Fruit fly (Drosophila melanogaster): ENCODE measurements around the gene Naa40.
A peak's percentile ranks its signal among the peaks of the same experiment; 100 is the strongest.

Gene Naa40

dm6 chr3R:29675333-29675732 lies 49.4 kb downstream of the Naa40 start, which contains the start of the genes Bub3 and Cap-D2 (continued):
- TF ChIP-seq shn (GFP tag; optimal IDR thresholded peaks at IDR 0.05): peak; percentile 70
- TF ChIP-seq CG5953 (GFP tag; IDR thresholded peaks at IDR 0.05): no peak
- no peak for TF ChIP-seq Asciz (GFP tag; optimal IDR thresholded peaks at IDR 0.05)
- peak; percentile 61 for TF ChIP-seq CG11398 (GFP tag; optimal IDR thresholded peaks at IDR 0.05)
- no peak for TF ChIP-seq usp (GFP tag; optimal IDR thresholded peaks at IDR 0.05)
- peak; percentile 81 for TF ChIP-seq BEAF-32 (GFP tag; optimal IDR thresholded peaks at IDR 0.05)
- 0 out of 2 replicates have a peak, but pooled peaks have one; percentile 20 for TF ChIP-seq dati (GFP tag; IDR thresholded peaks at IDR 0.05)
- TF ChIP-seq CG9609 (GFP tag; optimal IDR thresholded peaks at IDR 0.05): peak; percentile 63
- peak; percentile 53 for TF ChIP-seq pzg (GFP tag; optimal IDR thresholded peaks at IDR 0.05)
- TF ChIP-seq gsb-n (tag; optimal IDR thresholded peaks at IDR 0.05): no peak
- TF ChIP-seq CG4820 (GFP tag; optimal IDR thresholded peaks at IDR 0.05): peak; percentile 77
- TF ChIP-seq CoRest (tag; optimal IDR thresholded peaks at IDR 0.05): peak; percentile 75
- TF ChIP-seq HLH4C (GFP tag; IDR thresholded peaks at IDR 0.05; ENCODE audit: partially characterized antibody): peak; percentile 86
- TF ChIP-seq Bteb2 (GFP tag; optimal IDR thresholded peaks at IDR 0.05): peak; percentile 62
- peak; percentile 71 for TF ChIP-seq CG7963 (GFP tag; IDR thresholded peaks at IDR 0.05; ENCODE audit: partially characterized antibody)
- TF ChIP-seq lmd (GFP tag; IDR thresholded peaks at IDR 0.05): no peak
- peak; percentile 81 for TF ChIP-seq slbo (GFP tag; IDR thresholded peaks at IDR 0.05)
- no peak for TF ChIP-seq CG16779 (GFP tag; IDR thresholded peaks at IDR 0.05)
- TF ChIP-seq CG17361 (GFP tag; IDR thresholded peaks at IDR 0.05): no peak
- peak; percentile 46 for TF ChIP-seq CG10959 (GFP tag; IDR thresholded peaks at IDR 0.05)
- no peak for TF ChIP-seq Mrtf (GFP tag; IDR thresholded peaks at IDR 0.05)
- TF ChIP-seq CG4617 (GFP tag; optimal IDR thresholded peaks at IDR 0.05; ENCODE audit: borderline replicate concordance): peak; percentile 71
- peak; percentile 81 for TF ChIP-seq CG9932 (GFP tag; IDR thresholded peaks at IDR 0.05)
- peak; percentile 73 for TF ChIP-seq CG13775 (GFP tag; optimal IDR thresholded peaks at IDR 0.05)
- no peak for TF ChIP-seq run (tag; optimal IDR thresholded peaks at IDR 0.05)
- no peak for TF ChIP-seq CG30020 (tag; optimal IDR thresholded peaks at IDR 0.05)
- no peak for TF ChIP-seq gem (tag; optimal IDR thresholded peaks at IDR 0.05)
- peak; percentile 59 for TF ChIP-seq Dp (GFP tag; optimal IDR thresholded peaks at IDR 0.05)
- TF ChIP-seq CG14667 (GFP tag; IDR thresholded peaks at IDR 0.05): peak; percentile 54
- TF ChIP-seq exex (tag; optimal IDR thresholded peaks at IDR 0.05): no peak
- peak; percentile 69 for TF ChIP-seq Atf-2 (GFP tag; optimal IDR thresholded peaks at IDR 0.05)
- peak; percentile 77 for TF ChIP-seq E2f2 (GFP tag; IDR thresholded peaks at IDR 0.05)
- TF ChIP-seq nmo (GFP tag; optimal IDR thresholded peaks at IDR 0.05): peak; percentile 75
- TF ChIP-seq p53 (GFP tag; optimal IDR thresholded peaks at IDR 0.05): peak; percentile 33
- TF ChIP-seq yki (optimal IDR thresholded peaks at IDR 0.05): no peak
- TF ChIP-seq dpn (GFP tag; optimal IDR thresholded peaks at IDR 0.05): peak; percentile 83 to 84
- TF ChIP-seq Doc2 (GFP tag; IDR thresholded peaks at IDR 0.05): no peak
- peak; percentile 43 for TF ChIP-seq Oli (tag; optimal IDR thresholded peaks at IDR 0.05)
- peak; percentile 90 for TF ChIP-seq CG34224 (GFP tag; IDR thresholded peaks at IDR 0.05; ENCODE audit: partially characterized antibody)
- TF ChIP-seq Hr39 (optimal IDR thresholded peaks at IDR 0.05): no peak
- peak; percentile 41 for TF ChIP-seq ERR (GFP tag; optimal IDR thresholded peaks at IDR 0.05)
- no peak for TF ChIP-seq PHDP (tag; optimal IDR thresholded peaks at IDR 0.05)
- TF ChIP-seq CG10462 (GFP tag; optimal IDR thresholded peaks at IDR 0.05): peak; percentile 35
- peak; percentile 65 for TF ChIP-seq Dad (GFP tag; optimal IDR thresholded peaks at IDR 0.05)
- TF ChIP-seq Mad (GFP tag; optimal IDR thresholded peaks at IDR 0.05): peak; percentile 61
- no peak for TF ChIP-seq sim (GFP tag; IDR thresholded peaks at IDR 0.05)
- TF ChIP-seq CG32772 (GFP tag; IDR thresholded peaks at IDR 0.05): peak; percentile 57; the same call in 1 of the 2 replicates
- TF ChIP-seq org-1 (GFP tag; optimal IDR thresholded peaks at IDR 0.05): no peak
- peak; percentile 73 for TF ChIP-seq repo (GFP tag; optimal IDR thresholded peaks at IDR 0.05)
- peak; percentile 58 for TF ChIP-seq CG7786 (GFP tag; optimal IDR thresholded peaks at IDR 0.05)
- TF ChIP-seq Hmx (GFP tag; optimal IDR thresholded peaks at IDR 0.05): no peak
- peak; percentile 65; the same call in 1 of the 2 replicates for TF ChIP-seq ap (GFP tag; IDR thresholded peaks at IDR 0.05)
- no peak for TF ChIP-seq Dfd (GFP tag; optimal IDR thresholded peaks at IDR 0.05)
